Fruit fly (Drosophila melanogaster): ENCODE measurements around the gene CG31068.

The CG31068 gene

DNA sequence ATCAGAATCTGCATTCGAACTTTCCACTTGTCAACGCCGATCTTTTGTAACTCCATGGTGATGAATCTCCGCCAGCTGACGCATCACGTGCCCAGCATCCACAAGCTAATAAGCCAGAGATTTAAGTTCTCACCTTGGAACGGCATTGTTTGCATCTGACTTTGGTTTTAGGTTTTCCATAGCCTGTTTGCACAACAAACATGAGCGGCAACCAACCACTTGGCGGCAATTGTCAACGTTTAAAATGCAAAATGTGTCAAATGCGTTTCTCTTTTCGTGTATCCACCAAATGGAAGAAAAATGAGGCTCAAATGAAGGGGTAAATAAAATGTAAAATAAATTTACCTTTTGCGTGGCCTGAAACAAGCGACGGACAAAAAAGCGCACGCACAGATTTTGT lies 31.2 kb upstream of the CG31068 start:
- TF ChIP-seq D1 (tag; optimal IDR thresholded peaks at IDR 0.05) (no peak), CG8301 (tag; optimal IDR thresholded peaks at IDR 0.05) (no peak), rn (GFP tag; IDR thresholded peaks at IDR 0.05) (no peak), CG8159 (tag; optimal IDR thresholded peaks at IDR 0.05) (no peak), CG10348 (GFP tag; IDR thresholded peaks at IDR 0.05) (no peak), CG4496 (GFP tag; IDR thresholded peaks at IDR 0.05) (no peak), CG12605 (GFP tag; IDR thresholded peaks at IDR 0.05) (no peak), CG14655 (GFP tag; optimal IDR thresholded peaks at IDR 0.05) (no peak), CG15710 (tag; optimal IDR thresholded peaks at IDR 0.05) (no peak), CG34367 (tag; optimal IDR thresholded peaks at IDR 0.05) (no peak), Ets98B (GFP tag; IDR thresholded peaks at IDR 0.05) (no peak)

DNA sequence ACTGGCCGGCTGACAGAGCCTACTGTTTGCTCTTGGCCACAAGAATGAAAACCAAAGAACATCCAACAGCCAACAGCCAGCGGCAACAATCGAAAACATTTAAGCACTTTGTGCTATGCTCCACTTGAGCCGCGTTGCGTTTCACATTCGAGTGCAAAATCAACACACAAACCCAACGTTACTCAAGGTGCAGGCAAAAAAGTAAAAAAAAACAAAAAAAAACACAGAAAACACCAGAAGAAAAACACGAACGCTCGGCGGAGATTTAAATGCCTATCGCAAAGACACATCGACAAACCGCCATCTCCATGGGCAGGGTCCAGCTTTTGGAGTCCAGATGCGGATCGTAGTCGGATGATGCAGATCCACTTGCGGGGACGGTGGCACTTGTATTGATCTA lies 29.6 kb upstream of the CG31068 start:
- TF ChIP-seq rn (GFP tag; IDR thresholded peaks at IDR 0.05) (no peak), gl (tag; optimal IDR thresholded peaks at IDR 0.05) (peak; percentile 4)

DNA sequence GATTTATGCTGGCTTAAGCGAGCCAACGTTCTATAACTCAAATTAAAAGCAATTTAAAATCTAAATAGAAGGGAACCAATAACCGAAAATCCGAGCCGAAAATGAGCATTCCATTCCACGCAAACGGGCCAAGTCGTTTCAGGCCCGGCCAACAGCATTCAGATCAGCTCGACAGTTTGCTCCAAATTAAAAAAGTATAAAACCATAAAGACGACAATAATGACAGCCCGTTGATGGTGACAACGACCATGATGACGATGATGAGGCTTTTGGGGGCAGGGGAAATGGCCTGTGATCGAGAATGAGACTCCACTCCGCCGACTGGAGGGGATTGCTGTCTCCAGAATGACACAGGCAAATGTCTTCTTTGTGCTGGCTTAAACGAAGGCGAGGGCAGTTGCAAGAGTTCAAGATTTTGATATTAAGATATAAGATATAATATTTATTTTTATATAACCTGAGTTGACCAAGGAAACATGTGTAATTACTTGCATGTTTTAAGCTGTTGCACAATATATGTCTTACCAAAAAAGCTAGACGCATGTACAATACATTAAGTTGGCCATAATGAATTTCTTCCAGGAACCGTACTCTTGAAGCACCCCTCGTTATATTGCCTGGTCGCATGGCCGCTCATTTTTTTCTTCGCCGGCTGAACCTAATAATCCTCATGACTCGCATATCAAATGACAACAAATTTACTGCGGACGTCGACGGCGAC lies 28.6 kb upstream of the CG31068 start:
- TF ChIP-seq CG14655 (GFP tag; optimal IDR thresholded peaks at IDR 0.05) (peak; percentile 59), Pif1B (GFP tag; optimal IDR thresholded peaks at IDR 0.05) (no peak), EcR (GFP tag; optimal IDR thresholded peaks at IDR 0.05) (peak; percentile 43), CG34367 (tag; optimal IDR thresholded peaks at IDR 0.05) (no peak), fd96Ca (GFP tag; IDR thresholded peaks at IDR 0.05) (no peak), CG4496 (GFP tag; IDR thresholded peaks at IDR 0.05) (no peak), CG13204 (GFP tag; optimal IDR thresholded peaks at IDR 0.05) (no peak), D1 (tag; optimal IDR thresholded peaks at IDR 0.05) (no peak), CG10348 (GFP tag; IDR thresholded peaks at IDR 0.05) (no peak), CG9948 (tag; optimal IDR thresholded peaks at IDR 0.05) (peak; percentile 70), CG17806 (tag; optimal IDR thresholded peaks at IDR 0.05) (peak; percentile 73), gl (tag; optimal IDR thresholded peaks at IDR 0.05) (peak; percentile 5), CG8159 (tag; optimal IDR thresholded peaks at IDR 0.05) (peak; percentile 79), CG12605 (GFP tag; IDR thresholded peaks at IDR 0.05) (no peak), Snoo (tag; optimal IDR thresholded peaks at IDR 0.05) (peak; percentile 61), CG32121 (GFP tag; IDR thresholded peaks at IDR 0.05) (no peak), CG15710 (tag; optimal IDR thresholded peaks at IDR 0.05) (peak; percentile 63), Ets98B (GFP tag; IDR thresholded peaks at IDR 0.05) (no peak), Pif1A (GFP tag; optimal IDR thresholded peaks at IDR 0.05) (no peak), CG8301 (tag; optimal IDR thresholded peaks at IDR 0.05) (peak; percentile 36), rn (GFP tag; IDR thresholded peaks at IDR 0.05) (no peak)

dm6 chr3R:27208724-27209343 lies 24.7 kb upstream of the CG31068 start:
- TF ChIP-seq gl (tag; optimal IDR thresholded peaks at IDR 0.05), result no peak
- TF ChIP-seq CG10348 (GFP tag; IDR thresholded peaks at IDR 0.05), result no peak
- no peak for TF ChIP-seq CG4496 (GFP tag; IDR thresholded peaks at IDR 0.05)
- TF ChIP-seq CG12605 (GFP tag; IDR thresholded peaks at IDR 0.05), result no peak
- no peak for TF ChIP-seq CG32121 (GFP tag; IDR thresholded peaks at IDR 0.05)
- TF ChIP-seq CG17806 (tag; optimal IDR thresholded peaks at IDR 0.05), result no peak
- no peak for TF ChIP-seq Pif1B (GFP tag; optimal IDR thresholded peaks at IDR 0.05)
- no peak for TF ChIP-seq EcR (GFP tag; optimal IDR thresholded peaks at IDR 0.05)
- TF ChIP-seq fd96Ca (GFP tag; IDR thresholded peaks at IDR 0.05), result no peak
- TF ChIP-seq CG9948 (tag; optimal IDR thresholded peaks at IDR 0.05), result no peak
- TF ChIP-seq CG13204 (GFP tag; optimal IDR thresholded peaks at IDR 0.05), result no peak

DNA sequence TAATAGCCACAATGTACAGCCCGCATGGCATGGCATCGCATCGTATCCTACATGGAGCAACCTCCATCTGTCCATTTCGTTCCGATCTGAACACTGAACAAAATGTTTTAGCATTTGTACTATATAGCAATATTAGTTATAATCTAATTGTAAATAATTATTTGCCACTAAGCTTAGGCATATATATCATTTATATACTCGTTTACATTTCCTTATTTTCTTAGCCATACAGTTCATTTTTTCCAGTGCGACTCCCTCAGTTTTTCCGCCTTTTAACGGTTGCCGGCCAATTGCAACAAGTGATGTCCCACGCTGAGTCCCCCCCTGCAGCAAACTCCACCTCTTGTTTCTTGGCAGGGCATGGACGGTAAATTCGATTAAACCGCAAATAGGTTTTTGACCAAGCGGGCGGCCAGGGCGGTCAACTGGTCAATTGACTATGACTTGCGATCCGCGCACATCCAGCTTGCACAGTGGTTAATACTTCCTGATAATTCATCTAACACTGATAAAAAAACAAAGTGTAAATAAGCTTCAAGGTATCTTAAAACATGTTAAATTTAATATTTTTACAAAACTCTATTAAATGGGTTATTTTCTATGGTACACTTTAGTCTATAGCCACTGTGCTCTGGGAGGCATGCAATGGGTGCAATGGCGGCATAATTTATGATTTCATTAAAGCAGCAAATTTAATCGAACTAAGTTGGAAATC lies 23.8 kb upstream of the CG31068 start:
- no peak for TF ChIP-seq CG17806 (tag; optimal IDR thresholded peaks at IDR 0.05)
- no peak for TF ChIP-seq CG34367 (tag; optimal IDR thresholded peaks at IDR 0.05)
- no peak for TF ChIP-seq CG9948 (tag; optimal IDR thresholded peaks at IDR 0.05)
- peak; percentile 31 for TF ChIP-seq CG14655 (GFP tag; optimal IDR thresholded peaks at IDR 0.05)
- TF ChIP-seq CG32121 (GFP tag; IDR thresholded peaks at IDR 0.05), result peak; percentile 58; the same call in 1 of the 2 replicates
- TF ChIP-seq CG8301 (tag; optimal IDR thresholded peaks at IDR 0.05), result peak; percentile 5
- TF ChIP-seq Pif1A (GFP tag; optimal IDR thresholded peaks at IDR 0.05), result peak; percentile 16
- TF ChIP-seq rn (GFP tag; IDR thresholded peaks at IDR 0.05), result no peak
- TF ChIP-seq CG4496 (GFP tag; IDR thresholded peaks at IDR 0.05), result 0 out of 3 replicates have a peak, but pooled peaks have one; percentile 18
- TF ChIP-seq EcR (GFP tag; optimal IDR thresholded peaks at IDR 0.05), result no peak
- TF ChIP-seq fd96Ca (GFP tag; IDR thresholded peaks at IDR 0.05), result 0 out of 3 replicates have a peak, but pooled peaks have one; percentile 22
- TF ChIP-seq Ets98B (GFP tag; IDR thresholded peaks at IDR 0.05), result peak; percentile 32
- TF ChIP-seq D1 (tag; optimal IDR thresholded peaks at IDR 0.05), result no peak

All from whole organism, pupa.